Fruit fly (Drosophila melanogaster): Measurements from ENCODE around the gene CG11249.

CG11249 gene

dm6 chr3L:21706144-21706926 lies 34.4 kb downstream of the CG11249 start, which contains the start of gene CG32447:
TSS of gene CG32447 (minus strand) at chr3L:21706365.
- TF ChIP-seq Hr83 (GFP tag; optimal IDR thresholded peaks at IDR 0.05; ENCODE audit: poor library complexity, severe bottlenecking): peak; percentile 4
- TF ChIP-seq dl (GFP tag; optimal IDR thresholded peaks at IDR 0.05; ENCODE audit: insufficient read depth in 1 of 2, partially characterized antibody in 2 of 2): no peak
- no peak for TF ChIP-seq Dif (GFP tag; optimal IDR thresholded peaks at IDR 0.05; ENCODE audit: partially characterized antibody)
- no peak for TF ChIP-seq CG9705 (GFP tag; optimal IDR thresholded peaks at IDR 0.05)
- no peak for TF ChIP-seq sv (GFP tag; optimal IDR thresholded peaks at IDR 0.05)
- peak; percentile 46 for TF ChIP-seq Vsx2 (GFP tag; optimal IDR thresholded peaks at IDR 0.05; ENCODE audit: partially characterized antibody)
- TF ChIP-seq psq (GFP tag; optimal IDR thresholded peaks at IDR 0.05): no peak
- TF ChIP-seq usp (GFP tag; optimal IDR thresholded peaks at IDR 0.05): no peak
- no peak for TF ChIP-seq dmrt93B (GFP tag; optimal IDR thresholded peaks at IDR 0.05)
- TF ChIP-seq OdsH (GFP tag; optimal IDR thresholded peaks at IDR 0.05): no peak
- TF ChIP-seq Hr78 (GFP tag; optimal IDR thresholded peaks at IDR 0.05): no peak

- TF ChIP-seq N (GFP tag; optimal IDR thresholded peaks at IDR 0.05) (no peak), rgr (GFP tag; optimal IDR thresholded peaks at IDR 0.05) (peak; percentile 68), Abd-B (GFP tag; optimal IDR thresholded peaks at IDR 0.05) (no peak), pan (optimal IDR thresholded peaks at IDR 0.05) (no peak), Vsx2 (GFP tag; optimal IDR thresholded peaks at IDR 0.05; ENCODE audit: partially characterized antibody) (no peak), Hnf4 (GFP tag; optimal IDR thresholded peaks at IDR 0.05) (peak; percentile 15), Hr78 (GFP tag; optimal IDR thresholded peaks at IDR 0.05) (no peak), tai (GFP tag; optimal IDR thresholded peaks at IDR 0.05) (no peak), brk (GFP tag; optimal IDR thresholded peaks at IDR 0.05) (peak; percentile 39), Rel (GFP tag; optimal IDR thresholded peaks at IDR 0.05) (no peak), Rel (tag; optimal IDR thresholded peaks at IDR 0.05) (peak; percentile 2), Myc (optimal IDR thresholded peaks at IDR 0.05) (no peak), foxo (GFP tag; optimal IDR thresholded peaks at IDR 0.05) (peak in 1 of 2 experiments; percentile 75), Dif (GFP tag; optimal IDR thresholded peaks at IDR 0.05; ENCODE audit: partially characterized antibody) (peak; percentile 57), ey (GFP tag; optimal IDR thresholded peaks at IDR 0.05) (peak; percentile 61), psq (GFP tag; optimal IDR thresholded peaks at IDR 0.05) (peak; percentile 79), lola (GFP tag; optimal IDR thresholded peaks at IDR 0.05) (no peak), dmrt93B (GFP tag; optimal IDR thresholded peaks at IDR 0.05) (peak; percentile 83), Jra (GFP tag; optimal IDR thresholded peaks at IDR 0.05) (no peak), CG32264 (GFP tag; optimal IDR thresholded peaks at IDR 0.05) (no peak), dsf (GFP tag; optimal IDR thresholded peaks at IDR 0.05; ENCODE audit: borderline replicate concordance) (no peak), h (GFP tag; optimal IDR thresholded peaks at IDR 0.05) (peak; percentile 74), OdsH (GFP tag; optimal IDR thresholded peaks at IDR 0.05) (peak; percentile 79), Hr83 (GFP tag; optimal IDR thresholded peaks at IDR 0.05; ENCODE audit: poor library complexity, severe bottlenecking) (peak; percentile 54), Mio (GFP tag; optimal IDR thresholded peaks at IDR 0.05) (no peak), CG9705 (GFP tag; optimal IDR thresholded peaks at IDR 0.05) (peak; percentile 64), CrebA (GFP tag; optimal IDR thresholded peaks at IDR 0.05; ENCODE audit: borderline replicate concordance) (peak; percentile 1), woc (GFP tag; optimal IDR thresholded peaks at IDR 0.05) (peak; percentile 58), HLH106 (tag; optimal IDR thresholded peaks at IDR 0.05) (peak; percentile 85), GATAd (GFP tag; optimal IDR thresholded peaks at IDR 0.05) (no peak), usp (GFP tag; optimal IDR thresholded peaks at IDR 0.05) (no peak), Dfd (GFP tag; optimal IDR thresholded peaks at IDR 0.05) (no peak), fru (GFP tag; optimal IDR thresholded peaks at IDR 0.05) (peak; percentile 71), Sp1 (GFP tag; optimal IDR thresholded peaks at IDR 0.05) (peak; percentile 87), dl (GFP tag; optimal IDR thresholded peaks at IDR 0.05; ENCODE audit: insufficient read depth in 1 of 2, partially characterized antibody in 2 of 2) (no peak), br (GFP tag; optimal IDR thresholded peaks at IDR 0.05) (peak; percentile 30), jim (GFP tag; optimal IDR thresholded peaks at IDR 0.05) (no peak), sage (GFP tag; optimal IDR thresholded peaks at IDR 0.05) (peak; percentile 50), sv (GFP tag; optimal IDR thresholded peaks at IDR 0.05) (no peak)
Measured at dm6 chr3L:21709785-21710591, 38.0 kb downstream of the CG11249 start.

Data from whole organism, wandering third instar larva.